Fruit fly (Drosophila melanogaster) whole organism, embryonic: Measurements from ENCODE around the gene Wdr33.

Experiments
- CG10147 ChIP-seq: fragments of 200-800 bp; sonication (Bioruptor generic); optimal IDR thresholded peaks from 2 replicates; lab custom pipeline; 2019; ENCODE audit warnings: missing biosample characterization, mild to moderate bottlenecking, missing genetic modification characterization, moderate library complexity
- CG10654 ChIP-seq: fragments of 200-800 bp; sonication (Bioruptor generic); optimal IDR thresholded peaks from 2 replicates; lab custom pipeline; 2016; ENCODE audit warnings: missing biosample characterization, missing genetic modification characterization
- CG10979 ChIP-seq: fragments of 200-800 bp; sonication (Bioruptor generic); optimal IDR thresholded peaks from 2 replicates; lab custom pipeline; 2018; ENCODE audit warnings: missing biosample characterization, mild to moderate bottlenecking, missing genetic modification characterization, moderate library complexity
- CG11696 ChIP-seq: fragments of 200-800 bp; sonication (Bioruptor generic); IDR thresholded peaks from 2 replicates; pipeline ENCODE4 v1.3.6; 2022; ENCODE audit warnings: missing biosample characterization, missing genetic modification characterization
- CG13287 ChIP-seq: fragments of 200-800 bp; sonication (Bioruptor generic); IDR thresholded peaks from 2 replicates; pipeline ENCODE4 v1.3.6; 2022; ENCODE audit warnings: missing biosample characterization, missing genetic modification characterization; ENCODE audit not compliant: partially characterized antibody
- CG13296 ChIP-seq: fragments of 200-800 bp; sonication (Bioruptor generic); optimal IDR thresholded peaks from 3 replicates; lab custom pipeline; 2018; ENCODE audit warnings: missing biosample characterization, mild to moderate bottlenecking, missing genetic modification characterization
- CG14441 ChIP-seq: fragments of 200-800 bp; sonication (Bioruptor generic); IDR thresholded peaks from 2 replicates; pipeline ENCODE4 v1.3.6; 2022; ENCODE audit warnings: missing biosample characterization, missing genetic modification characterization
- CG15696 ChIP-seq: fragments of 200-800 bp; sonication (Bioruptor generic); optimal IDR thresholded peaks from 2 replicates; lab custom pipeline; 2019; ENCODE audit warnings: missing biosample characterization, mild to moderate bottlenecking, missing genetic modification characterization, moderate library complexity
- CG16779 ChIP-seq: fragments of 200-800 bp; sonication (Bioruptor generic); IDR thresholded peaks from 2 replicates; pipeline ENCODE4 v1.3.6; 2022; ENCODE audit warnings: missing biosample characterization, missing genetic modification characterization
- CG1792 ChIP-seq: fragments of 200-800 bp; sonication (Bioruptor generic); optimal IDR thresholded peaks from 2 replicates; lab custom pipeline; 2016; ENCODE audit warnings: missing biosample characterization, missing genetic modification characterization
- CG3163 ChIP-seq: fragments of 200-800 bp; sonication (Bioruptor generic); optimal IDR thresholded peaks from 3 replicates; lab custom pipeline; 2016; ENCODE audit warnings: missing biosample characterization, missing genetic modification characterization
- CG3281 ChIP-seq: fragments of 200-800 bp; sonication (Bioruptor generic); optimal IDR thresholded peaks from 3 replicates; lab custom pipeline; 2017; ENCODE audit warnings: missing biosample characterization, mild to moderate bottlenecking, missing genetic modification characterization
- CG4424 ChIP-seq: fragments of 200-800 bp; sonication (Bioruptor generic); optimal IDR thresholded peaks from 3 replicates; lab custom pipeline; 2016; ENCODE audit warnings: missing biosample characterization, missing genetic modification characterization
- CG5180 ChIP-seq: fragments of 200-800 bp; sonication (Bioruptor generic); optimal IDR thresholded peaks from 3 replicates; lab custom pipeline; 2017; ENCODE audit warnings: missing biosample characterization, missing genetic modification characterization, mild to moderate bottlenecking, moderate library complexity, missing genetic modification reagents
- CG6272 ChIP-seq: fragments of 200-800 bp; sonication (Bioruptor generic); IDR thresholded peaks from 2 replicates; pipeline ENCODE4 v1.3.6; 2022; ENCODE audit warnings: missing biosample characterization, missing genetic modification characterization
- CG6689 ChIP-seq: fragments of 200-800 bp; sonication (Bioruptor generic); IDR thresholded peaks from 2 replicates; pipeline ENCODE4 v1.3.6; 2022; ENCODE audit warnings: missing biosample characterization, missing genetic modification characterization
- CG7556 ChIP-seq: fragments of 200-800 bp; sonication (Bioruptor generic); optimal IDR thresholded peaks from 2 replicates; lab custom pipeline; 2017; ENCODE audit warnings: missing biosample characterization, mild to moderate bottlenecking, missing genetic modification characterization
- CG7963 ChIP-seq: fragments of 200-800 bp; sonication (Bioruptor generic); IDR thresholded peaks from 3 replicates; pipeline ENCODE4 v1.3.6; 2022; ENCODE audit warnings: missing biosample characterization, missing genetic modification characterization; ENCODE audit not compliant: partially characterized antibody
- CG8290 ChIP-seq, 3 experiments: fragments of 200-800 bp; sonication (Bioruptor generic); optimal IDR thresholded peaks; 2 replicates each; lab custom pipeline; 2016 to 2019; ENCODE audit warnings: missing biosample characterization in 3 of 3, missing genetic modification characterization in 3 of 3, mild to moderate bottlenecking in 2 of 3, moderate library complexity in 1 of 3
- CG8388 ChIP-seq: fragments of 200-800 bp; sonication (Bioruptor generic); optimal IDR thresholded peaks from 2 replicates; lab custom pipeline; 2019; ENCODE audit warnings: missing biosample characterization, mild to moderate bottlenecking, missing genetic modification characterization, moderate library complexity
- CG9437 ChIP-seq: fragments of 200-800 bp; sonication (Bioruptor generic); optimal IDR thresholded peaks from 2 replicates; lab custom pipeline; 2018; ENCODE audit warnings: missing biosample characterization, mild to moderate bottlenecking, missing genetic modification characterization
- CG9876 ChIP-seq: fragments of 200-800 bp; sonication (Bioruptor generic); optimal IDR thresholded peaks from 2 replicates; lab custom pipeline; 2016; ENCODE audit warnings: missing biosample characterization, missing genetic modification characterization
- CrebB ChIP-seq: fragments of 200-800 bp; sonication (Bioruptor generic); optimal IDR thresholded peaks from 3 replicates; lab custom pipeline; 2018; ENCODE audit warnings: missing biosample characterization, mild to moderate bottlenecking, missing genetic modification characterization
- D19B ChIP-seq: fragments of 200-800 bp; sonication (Bioruptor generic); optimal IDR thresholded peaks from 2 replicates; lab custom pipeline; 2017; ENCODE audit warnings: missing biosample characterization, mild to moderate bottlenecking, missing genetic modification characterization
- Elba2 ChIP-seq: fragments of 200-800 bp; sonication (Bioruptor generic); optimal IDR thresholded peaks from 3 replicates; lab custom pipeline; 2016; ENCODE audit warnings: missing biosample characterization, missing genetic modification characterization
- Ets97D ChIP-seq: fragments of 200-800 bp; sonication (Bioruptor generic); optimal IDR thresholded peaks from 3 replicates; lab custom pipeline; 2016; ENCODE audit warnings: missing biosample characterization, missing genetic modification characterization
- HLH3B ChIP-seq: fragments of 200-800 bp; sonication (Bioruptor generic); IDR thresholded peaks from 2 replicates; pipeline ENCODE4 v1.3.6; 2022; ENCODE audit warnings: missing biosample characterization, missing genetic modification characterization
- Hr3 ChIP-seq: fragments of 200-800 bp; sonication (Bioruptor generic); optimal IDR thresholded peaks from 3 replicates; lab custom pipeline; 2016; ENCODE audit warnings: missing biosample characterization, missing genetic modification characterization
- Hr39 ChIP-seq: fragments of >200 bp; optimal IDR thresholded peaks from 2 replicates; lab custom pipeline; 2017
- Hsf ChIP-seq: fragments of 200-800 bp; sonication (Bioruptor generic); optimal IDR thresholded peaks from 3 replicates; lab custom pipeline; 2016; ENCODE audit warnings: missing biosample characterization, missing genetic modification characterization
- Tbp ChIP-seq: fragments of >200 bp; optimal IDR thresholded peaks from 2 replicates; lab custom pipeline; 2018; ENCODE audit warnings: missing biosample characterization, missing genetic modification characterization
- Vsx1 ChIP-seq: fragments of 200-800 bp; sonication (Bioruptor generic); optimal IDR thresholded peaks from 2 replicates; lab custom pipeline; 2017; ENCODE audit warnings: missing biosample characterization, mild to moderate bottlenecking, missing genetic modification characterization, missing genetic modification reagents
- al ChIP-seq: fragments of 200-800 bp; sonication (Bioruptor generic); IDR thresholded peaks from 2 replicates; pipeline ENCODE4 v1.3.6; 2022; ENCODE audit warnings: missing biosample characterization, missing genetic modification characterization
- ase ChIP-seq: fragments of 200-800 bp; sonication (Bioruptor generic); IDR thresholded peaks from 3 replicates; pipeline ENCODE4 v1.3.6; 2022; ENCODE audit warnings: missing biosample characterization, missing genetic modification characterization
- bbx ChIP-seq: fragments of 200-800 bp; sonication (Bioruptor generic); IDR thresholded peaks from 2 replicates; pipeline ENCODE4 v1.3.6; 2022; ENCODE audit warnings: missing biosample characterization, missing genetic modification characterization; ENCODE audit not compliant: partially characterized antibody
- bowl ChIP-seq: fragments of 200-800 bp; sonication (Bioruptor generic); IDR thresholded peaks from 2 replicates; pipeline ENCODE4 v1.3.6; 2022; ENCODE audit warnings: missing biosample characterization, missing genetic modification characterization
- dan ChIP-seq: fragments of 200-800 bp; sonication (Bioruptor generic); IDR thresholded peaks from 2 replicates; pipeline ENCODE4 v1.3.6; 2022; ENCODE audit warnings: missing biosample characterization, missing genetic modification characterization
- ewg ChIP-seq: fragments of 200-800 bp; sonication (Bioruptor generic); optimal IDR thresholded peaks from 3 replicates; lab custom pipeline; 2017; ENCODE audit warnings: mild to moderate bottlenecking, missing biosample characterization, missing genetic modification reagents, missing genetic modification characterization
- fu2 ChIP-seq: fragments of 200-800 bp; sonication (Bioruptor generic); optimal IDR thresholded peaks from 2 replicates; lab custom pipeline; 2016; ENCODE audit warnings: missing biosample characterization, missing genetic modification characterization
- ind ChIP-seq: fragments of 200-800 bp; sonication (Bioruptor generic); optimal IDR thresholded peaks from 3 replicates; lab custom pipeline; 2016; ENCODE audit warnings: missing biosample characterization, missing genetic modification characterization
- jumu ChIP-seq: fragments of 200-800 bp; sonication (Bioruptor generic); optimal IDR thresholded peaks from 3 replicates; lab custom pipeline; 2016; ENCODE audit warnings: missing biosample characterization, missing genetic modification characterization
- lmd ChIP-seq: fragments of 200-800 bp; sonication (Bioruptor generic); IDR thresholded peaks from 2 replicates; pipeline ENCODE4 v1.3.6; 2022; ENCODE audit warnings: missing biosample characterization, missing genetic modification characterization
- odd ChIP-seq: fragments of 200-800 bp; sonication (Bioruptor generic); optimal IDR thresholded peaks from 2 replicates; lab custom pipeline; 2017; ENCODE audit warnings: missing biosample characterization, mild to moderate bottlenecking, missing genetic modification characterization
- ro ChIP-seq: fragments of 200-800 bp; sonication (Bioruptor generic); IDR thresholded peaks from 2 replicates; pipeline ENCODE4 v1.3.6; 2022; ENCODE audit warnings: missing biosample characterization, missing genetic modification characterization
- sens ChIP-seq: fragments of 200-800 bp; sonication (Bioruptor generic); peaks from one replicate; lab custom pipeline; 2016; ENCODE audit warnings: missing biosample characterization, missing genetic modification characterization
- sim ChIP-seq: fragments of 200-800 bp; sonication (Bioruptor generic); IDR thresholded peaks from 2 replicates; pipeline ENCODE4 v1.3.6; 2022; ENCODE audit warnings: missing biosample characterization, missing genetic modification characterization
- slou ChIP-seq: fragments of 200-800 bp; sonication (Bioruptor generic); optimal IDR thresholded peaks from 3 replicates; lab custom pipeline; 2016; ENCODE audit warnings: missing biosample characterization, missing genetic modification characterization
- slp2 ChIP-seq: fragments of 200-800 bp; sonication (Bioruptor generic); optimal IDR thresholded peaks from 2 replicates; lab custom pipeline; 2016; ENCODE audit warnings: missing biosample characterization, missing genetic modification characterization
- tap ChIP-seq: fragments of 200-800 bp; optimal IDR thresholded peaks from 3 replicates; lab custom pipeline; 2019; ENCODE audit warnings: missing biosample characterization, mild to moderate bottlenecking, missing genetic modification characterization, moderate library complexity
- twi ChIP-seq: fragments of 200-800 bp; optimal IDR thresholded peaks from 2 replicates; lab custom pipeline; 2019; ENCODE audit warnings: missing biosample characterization, mild to moderate bottlenecking, missing genetic modification characterization, moderate library complexity

Gene Wdr33

DNA sequence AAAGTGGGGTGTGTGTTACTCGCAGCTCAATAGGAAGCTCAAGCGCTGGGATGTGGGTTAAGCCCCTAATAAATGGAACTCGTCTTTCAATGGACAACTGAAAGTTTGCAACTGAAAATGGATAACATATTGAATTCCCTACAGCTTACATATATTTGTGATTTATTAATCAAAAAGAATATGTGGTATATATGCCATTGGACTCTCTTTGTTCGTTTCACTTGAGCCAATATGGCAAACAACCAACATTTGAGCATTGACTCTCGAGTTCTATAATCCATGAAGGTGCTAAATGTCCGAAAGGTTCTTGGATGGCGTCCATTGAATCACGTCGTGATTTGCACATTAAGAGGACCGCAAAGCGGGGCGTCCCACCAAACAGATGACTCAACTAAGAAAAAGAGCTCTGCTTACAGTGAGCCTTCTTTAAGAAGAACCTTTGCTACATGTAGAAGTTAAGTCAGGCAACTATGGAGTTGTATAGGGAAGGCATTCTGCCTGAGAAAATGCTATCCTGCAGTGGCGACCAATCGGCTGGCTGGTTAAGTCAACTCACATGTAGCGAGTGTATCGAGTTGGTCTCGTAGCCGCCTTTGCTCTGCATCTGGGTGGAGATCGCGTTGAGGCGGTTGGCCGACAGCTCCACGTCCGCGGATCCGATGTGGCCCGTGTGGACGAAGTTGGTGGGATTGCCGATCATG lies 42.4 kb upstream of the Wdr33 start (continued):
- TF ChIP-seq CG11696 (GFP tag; lab: Robert Waterston, UW) (no peak), CG10979 (no peak), CG3281 (GFP tag; lab: Kevin White, UChicago) (no peak), CG4424 (GFP tag; lab: Kevin White, UChicago) (no peak), CG10147 (GFP tag; lab: Kevin White, UChicago) (no peak), CG8290 (GFP tag; optimal IDR thresholded peaks at IDR 0.05; lab: Kevin White, UChicago) (no peak), CG8290 (tag; optimal IDR thresholded peaks at IDR 0.05; lab: Kevin White, UChicago) (no peak), D19B (GFP tag; lab: Kevin White, UChicago) (no peak), CG14441 (GFP tag; lab: Robert Waterston, UW) (no peak), sim (GFP tag; lab: Robert Waterston, UW) (no peak), jumu (GFP tag; lab: Kevin White, UChicago) (no peak), Hr39 (lab: Kevin White, UChicago) (no peak), Hr3 (no peak), CrebB (tag; lab: Kevin White, UChicago) (no peak), Hsf (GFP tag; lab: Kevin White, UChicago) (no peak), sens (GFP tag; lab: Kevin White, UChicago) (peak; percentile 68), CG13287 (GFP tag; lab: Robert Waterston, UW) (no peak), slou (GFP tag; lab: Kevin White, UChicago) (no peak), CG10654 (GFP tag; lab: Kevin White, UChicago) (no peak), Ets97D (GFP tag; lab: Kevin White, UChicago) (no peak), CG6689 (GFP tag; lab: Robert Waterston, UW) (no peak), CG6272 (GFP tag; lab: Robert Waterston, UW) (no peak), Tbp (GFP tag; lab: Kevin White, UChicago) (no peak), CG15696 (tag; lab: Kevin White, UChicago) (no peak), CG9876 (GFP tag; lab: Kevin White, UChicago) (no peak), tap (tag; lab: Kevin White, UChicago) (no peak), CG8388 (GFP tag; lab: Kevin White, UChicago) (no peak), ro (GFP tag; lab: Robert Waterston, UW) (no peak), al (GFP tag; lab: Robert Waterston, UW) (no peak), CG9437 (GFP tag; lab: Kevin White, UChicago) (no peak), bowl (GFP tag; lab: Robert Waterston, UW) (no peak), CG13296 (GFP tag; lab: Kevin White, UChicago) (no peak), CG3163 (GFP tag; lab: Kevin White, UChicago) (no peak), odd (GFP tag; lab: Kevin White, UChicago) (no peak), CG5180 (GFP tag; lab: Kevin White, UChicago) (no peak)
- TF ChIP-seq, all 482 proteins: peak for 9

DNA sequence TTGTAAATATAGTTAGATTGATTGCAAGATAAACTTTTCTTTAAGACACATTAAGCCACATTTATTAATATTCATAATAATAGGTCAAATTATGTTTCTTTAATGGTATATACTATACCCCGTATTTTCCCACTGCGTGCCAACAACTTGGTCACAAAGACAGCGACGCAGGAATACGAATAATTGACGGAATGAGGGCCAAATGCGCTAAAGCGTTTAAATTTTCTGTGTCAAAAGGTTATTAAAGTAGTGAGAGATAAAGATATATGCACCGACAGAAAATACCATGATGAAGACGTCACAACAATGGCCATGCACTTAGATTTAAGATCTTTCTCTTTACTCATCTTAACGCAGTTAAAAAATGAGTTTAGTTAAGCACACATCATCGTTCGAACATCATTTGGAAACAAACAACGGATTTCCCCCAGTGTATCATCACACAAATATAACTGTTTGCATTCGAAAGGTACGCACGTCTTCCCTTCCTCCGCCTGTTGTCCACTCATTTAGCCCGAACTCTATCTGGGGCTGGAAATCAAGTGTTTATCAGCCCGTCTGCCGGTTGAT lies 40.0 kb upstream of the Wdr33 start:
- TF ChIP-seq Vsx1 (peak; percentile 9), CG6689 (GFP tag; lab: Robert Waterston, UW) (peak; percentile 64), CG16779 (no peak), twi (tag; lab: Kevin White, UChicago) (peak; percentile 36), bbx (no peak), dan (GFP tag; lab: Robert Waterston, UW) (no peak), lmd (GFP tag; lab: Robert Waterston, UW) (peak; percentile 69), CG1792 (GFP tag; lab: Kevin White, UChicago) (peak; percentile 40), CG7963 (GFP tag; lab: Robert Waterston, UW) (no peak), HLH3B (GFP tag; lab: Robert Waterston, UW) (peak; percentile 77), Elba2 (no peak), CG7556 (GFP tag; lab: Kevin White, UChicago) (peak; percentile 77), ewg (GFP tag; lab: Kevin White, UChicago) (peak; percentile 49), ind (GFP tag; lab: Kevin White, UChicago) (peak; percentile 68), slp2 (peak; percentile 48), fu2 (GFP tag; lab: Kevin White, UChicago) (peak; percentile 44), ase (GFP tag; lab: Robert Waterston, UW) (peak; percentile 55; the same call in 1 of the 3 replicates)
